Worm (Caenorhabditis elegans) whole organism, mixed stage, embryonic: ENCODE results near the gene F14D7.12.
"Not testable (repeated sequence)": the region's sequence is repeated elsewhere in the genome, so short reads cannot be mapped to it uniquely, and the experiment has no call there.

Experiments
- bed-3 ChIP-seq: fragments of 200-800 bp; sonication (Bioruptor generic); optimal IDR thresholded peaks from 3 replicates; lab custom pipeline; 2018; ENCODE audit warnings: mild to moderate bottlenecking, missing genetic modification characterization, moderate library complexity, missing compliant biosample characterization
- blmp-1 ChIP-seq: fragments of 150-350 bp; optimal IDR thresholded peaks from 2 replicates; lab custom pipeline; 2014; ENCODE audit warnings: missing biosample characterization, missing genetic modification characterization
- ceh-43 ChIP-seq: fragments of 200-800 bp; sonication (Bioruptor generic); optimal IDR thresholded peaks from 2 replicates; lab custom pipeline; 2018; ENCODE audit warnings: mild to moderate bottlenecking, missing genetic modification characterization, moderate library complexity, missing compliant biosample characterization
- ceh-83 ChIP-seq: fragments of 200-800 bp; sonication (Bioruptor generic); optimal IDR thresholded peaks from 2 replicates; lab custom pipeline; 2018; ENCODE audit warnings: mild to moderate bottlenecking, missing genetic modification characterization, missing compliant biosample characterization
- ces-1 ChIP-seq: fragments of 150-350 bp; optimal IDR thresholded peaks from 2 replicates; lab custom pipeline; 2014; ENCODE audit warnings: missing biosample characterization, missing genetic modification reagents, missing genetic modification characterization
- cnd-1 ChIP-seq: fragments of 200-800 bp; sonication (Bioruptor generic); optimal IDR thresholded peaks from 2 replicates; lab custom pipeline; 2018; ENCODE audit warnings: mild to moderate bottlenecking, missing genetic modification characterization, missing compliant biosample characterization
- elt-1 ChIP-seq: sonication (generic microtip); optimal IDR thresholded peaks from 2 replicates; lab custom pipeline; 2017; ENCODE audit warnings: missing genetic modification characterization, mild to moderate bottlenecking, missing compliant biosample characterization, antibody characterized with exemption, moderate library complexity, borderline replicate concordance; ENCODE audit not compliant: insufficient read depth
- elt-3 ChIP-seq: fragments of 150-350 bp; optimal IDR thresholded peaks from 2 replicates; lab custom pipeline; 2014; ENCODE audit warnings: missing biosample characterization, missing genetic modification characterization
- flh-1 ChIP-seq: fragments of 200-800 bp; sonication (Bioruptor generic); optimal IDR thresholded peaks from 2 replicates; lab custom pipeline; 2018; ENCODE audit warnings: mild to moderate bottlenecking, missing genetic modification characterization, moderate library complexity, missing compliant biosample characterization
- ham-2 ChIP-seq: fragments of 200-800 bp; sonication (Bioruptor generic); optimal IDR thresholded peaks from 2 replicates; lab custom pipeline; 2018; ENCODE audit warnings: mild to moderate bottlenecking, missing genetic modification characterization, missing compliant biosample characterization
- lin-13 ChIP-seq: fragments of 150-350 bp; optimal IDR thresholded peaks from 2 replicates; lab custom pipeline; 2014; ENCODE audit warnings: missing biosample characterization, missing genetic modification characterization
- lin-32 ChIP-seq: fragments of 200-800 bp; sonication (Bioruptor generic); optimal IDR thresholded peaks from 2 replicates; lab custom pipeline; 2018; ENCODE audit warnings: mild to moderate bottlenecking, missing genetic modification characterization, missing compliant biosample characterization
- lsy-2 ChIP-seq: fragments of 150-350 bp; optimal IDR thresholded peaks from 2 replicates; lab custom pipeline; 2014; ENCODE audit warnings: missing biosample characterization, missing genetic modification characterization
- mab-5 ChIP-seq: fragments of 150-350 bp; optimal IDR thresholded peaks from 2 replicates; lab custom pipeline; 2014; ENCODE audit warnings: missing biosample characterization, missing genetic modification characterization
- mls-2 ChIP-seq: sonication (generic microtip); optimal IDR thresholded peaks from 2 replicates; lab custom pipeline; 2016; ENCODE audit warnings: mild to moderate bottlenecking, missing genetic modification characterization, moderate library complexity, missing compliant biosample characterization
- nhr-12 ChIP-seq: fragments of 150-350 bp; optimal IDR thresholded peaks from 2 replicates; lab custom pipeline; 2014; ENCODE audit warnings: missing biosample characterization, missing genetic modification characterization
- nhr-237 ChIP-seq: fragments of 150-350 bp; optimal IDR thresholded peaks from 2 replicates; lab custom pipeline; 2014; ENCODE audit warnings: missing biosample characterization, missing genetic modification characterization
- nhr-28 ChIP-seq: fragments of 150-350 bp; optimal IDR thresholded peaks from 2 replicates; lab custom pipeline; 2014; ENCODE audit warnings: missing biosample characterization, missing genetic modification characterization
- nhr-76 ChIP-seq: sonication (generic microtip); optimal IDR thresholded peaks from 2 replicates; lab custom pipeline; 2017; ENCODE audit warnings: missing biosample characterization, missing genetic modification characterization
- pha-4 ChIP-seq: fragments of 150-350 bp; optimal IDR thresholded peaks from 2 replicates; lab custom pipeline; 2018; ENCODE audit warnings: missing biosample characterization, missing genetic modification reagents, missing genetic modification characterization
- sem-2 ChIP-seq: fragments of 200-800 bp; sonication (Bioruptor generic); optimal IDR thresholded peaks from 2 replicates; lab custom pipeline; 2018; ENCODE audit warnings: mild to moderate bottlenecking, missing genetic modification characterization, missing compliant biosample characterization
- snpc-4 ChIP-seq: fragments of 150-350 bp; optimal IDR thresholded peaks from 2 replicates; lab custom pipeline; 2014; ENCODE audit warnings: missing biosample characterization, missing genetic modification characterization
- sptf-1 ChIP-seq: sonication (generic microtip); optimal IDR thresholded peaks from 2 replicates; lab custom pipeline; 2017; ENCODE audit warnings: mild to moderate bottlenecking, missing genetic modification characterization, moderate library complexity, missing compliant biosample characterization
- tbx-8 ChIP-seq: fragments of 200-800 bp; sonication (Bioruptor generic); optimal IDR thresholded peaks from 2 replicates; lab custom pipeline; 2018; ENCODE audit warnings: mild to moderate bottlenecking, missing genetic modification characterization, moderate library complexity, missing compliant biosample characterization
- unc-120 ChIP-seq: sonication (generic microtip); optimal IDR thresholded peaks from 2 replicates; lab custom pipeline; 2017; ENCODE audit warnings: missing genetic modification characterization, missing compliant biosample characterization; ENCODE audit not compliant: poor library complexity, severe bottlenecking
- unc-39 ChIP-seq: fragments of 150-350 bp; optimal IDR thresholded peaks from 2 replicates; lab custom pipeline; 2014; ENCODE audit warnings: missing biosample characterization, missing genetic modification characterization
- unc-62 ChIP-seq: fragments of 150-350 bp; optimal IDR thresholded peaks from 2 replicates; lab custom pipeline; 2014; ENCODE audit warnings: missing biosample characterization, missing genetic modification reagents, missing genetic modification characterization
- zip-8 ChIP-seq: fragments of 150-350 bp; optimal IDR thresholded peaks from 2 replicates; lab custom pipeline; 2014; ENCODE audit warnings: missing biosample characterization, missing genetic modification characterization
- ztf-11 ChIP-seq: fragments of 150-350 bp; optimal IDR thresholded peaks from 2 replicates; lab custom pipeline; 2014; ENCODE audit warnings: missing biosample characterization, missing genetic modification characterization

Gene F14D7.12

ce11 chrV:14301076-14301475 is 1.3 kb downstream of the F14D7.12 start, which contains the start of gene F14D7.6:
TSS of gene F14D7.6 (plus strand) at chrV:14301413.
- no peak for TF ChIP-seq mab-5 (tag; lab: Kevin White, UChicago)
- TF ChIP-seq sem-2 (GFP tag; lab: Kevin White, UChicago), result no peak
- TF ChIP-seq ztf-11 (tag; lab: Kevin White, UChicago), result no peak
- TF ChIP-seq elt-3 (tag; lab: Kevin White, UChicago), result no peak
- TF ChIP-seq blmp-1 (tag; lab: Kevin White, UChicago), result no peak
- TF ChIP-seq cnd-1 (tag; lab: Kevin White, UChicago), result no peak
- no peak for TF ChIP-seq pha-4 (tag; lab: Kevin White, UChicago)
- no peak for TF ChIP-seq ham-2
- TF ChIP-seq bed-3 (GFP tag; lab: Kevin White, UChicago), result no peak
- TF ChIP-seq unc-120 (tag; lab: Kevin White, UChicago), result no peak
- TF ChIP-seq ceh-43 (GFP tag; lab: Kevin White, UChicago), result no peak
- no peak for TF ChIP-seq nhr-237 (tag; lab: Kevin White, UChicago)
- TF ChIP-seq snpc-4, result no peak
- no peak for TF ChIP-seq flh-1 (GFP tag; lab: Kevin White, UChicago)
- no peak for TF ChIP-seq sptf-1 (tag; lab: Kevin White, UChicago)
- TF ChIP-seq lin-13 (tag; lab: Kevin White, UChicago), result no peak
- TF ChIP-seq unc-39 (tag; lab: Kevin White, UChicago), result no peak
- no peak for TF ChIP-seq nhr-76 (tag; lab: Kevin White, UChicago)
- TF ChIP-seq nhr-28 (tag; lab: Kevin White, UChicago), result no peak

DNA sequence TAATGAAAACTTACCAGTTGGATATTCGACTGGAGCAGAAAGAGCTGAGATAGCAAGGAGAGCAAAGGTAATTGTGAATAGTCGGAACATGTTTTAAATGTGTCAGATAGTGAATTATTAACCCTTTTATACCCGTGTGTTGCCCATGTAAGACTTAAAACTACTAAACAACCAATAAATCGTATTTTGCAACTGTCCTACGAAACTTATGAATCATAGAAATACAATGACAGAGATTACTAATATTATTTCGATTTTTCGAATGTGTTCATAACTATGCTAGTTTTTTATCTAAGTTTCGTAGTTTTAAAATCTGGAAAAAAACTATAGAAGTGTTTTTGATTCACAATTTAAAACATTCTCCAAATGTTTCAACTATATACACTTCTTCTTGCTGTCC is 7.0 kb downstream of the F14D7.12 start, which contains the start of gene spig-4:
Gene spig-4 (minus strand): TSS at position 101 of the 400 bp plus-strand sequence.
- TF ChIP-seq elt-1 (tag; lab: Kevin White, UChicago); nhr-28 (tag; lab: Kevin White, UChicago); unc-62 (GFP tag; lab: Kevin White, UChicago): not testable (repeated sequence)
- TF ChIP-seq, all 35 proteins: peak for 0; not testable (repeated sequence) for 35

- not testable (repeated sequence) for TF ChIP-seq zip-8 (tag; lab: Kevin White, UChicago); unc-62 (GFP tag; lab: Kevin White, UChicago); lin-32 (GFP tag; lab: Kevin White, UChicago)
Observed at ce11 chrV:14308164-14308563, 8.3 kb downstream of the F14D7.12 start, which contains the start of gene spig-5. TSS of gene spig-5 (plus strand) at chrV:14308464.

DNA sequence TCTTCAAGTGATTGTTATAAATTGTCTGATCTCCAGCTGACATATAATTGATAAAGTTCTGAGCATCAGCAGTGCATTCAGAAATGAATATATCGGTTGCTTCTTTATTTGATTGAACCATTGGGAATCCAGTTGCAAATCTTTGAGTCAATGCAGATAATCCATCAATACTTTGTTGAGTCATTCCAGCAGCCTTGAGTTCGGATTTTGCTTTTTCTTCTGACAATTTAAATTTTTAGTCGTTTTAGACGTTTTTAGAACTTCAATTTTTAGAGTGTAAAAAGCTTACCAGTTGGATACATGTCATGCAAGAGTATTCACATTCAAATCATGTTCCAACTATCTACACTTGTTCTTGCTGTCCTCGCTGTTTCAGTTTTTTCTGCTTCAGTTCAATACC is 9.8 kb downstream of the F14D7.12 start, which contains the start of gene F14D7.14:
Gene F14D7.14 (plus strand): TSS at position 301 of the 400 bp plus-strand sequence.
- not testable (repeated sequence) for TF ChIP-seq nhr-12 (tag; lab: Kevin White, UChicago); mls-2 (tag; lab: Kevin White, UChicago); ceh-43 (GFP tag; lab: Kevin White, UChicago)

DNA sequence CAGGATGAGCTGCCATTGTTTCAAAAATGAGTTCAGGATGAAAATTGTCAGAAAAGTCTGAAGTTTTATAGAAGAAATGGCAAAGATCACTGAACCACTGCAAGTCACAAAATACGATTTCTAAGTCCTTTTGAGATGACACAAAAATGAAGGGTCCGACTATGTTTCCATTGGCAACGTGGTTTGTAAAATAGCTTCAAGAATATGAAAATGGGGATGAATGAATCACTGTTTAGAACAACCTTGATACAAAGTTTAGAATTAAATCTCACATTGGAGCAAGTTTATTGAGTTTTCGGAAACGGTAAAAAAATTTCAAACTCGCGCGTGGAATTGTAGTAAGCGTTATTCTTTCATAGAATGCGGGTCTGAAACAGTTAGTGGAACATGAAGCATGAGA is 11.3 kb downstream of the F14D7.12 start, which contains the start of gene ddn-3:
Gene ddn-3 (minus strand): TSS at position 101 of the 400 bp plus-strand sequence.
- TF ChIP-seq blmp-1 (tag; lab: Kevin White, UChicago) (no peak), elt-3 (tag; lab: Kevin White, UChicago) (no peak), ces-1 (no peak), flh-1 (GFP tag; lab: Kevin White, UChicago) (no peak), tbx-8 (GFP tag; lab: Kevin White, UChicago) (no peak), ceh-83 (GFP tag; lab: Kevin White, UChicago) (no peak), sem-2 (GFP tag; lab: Kevin White, UChicago) (no peak), unc-120 (tag; lab: Kevin White, UChicago) (no peak), unc-39 (tag; lab: Kevin White, UChicago) (no peak)

DNA sequence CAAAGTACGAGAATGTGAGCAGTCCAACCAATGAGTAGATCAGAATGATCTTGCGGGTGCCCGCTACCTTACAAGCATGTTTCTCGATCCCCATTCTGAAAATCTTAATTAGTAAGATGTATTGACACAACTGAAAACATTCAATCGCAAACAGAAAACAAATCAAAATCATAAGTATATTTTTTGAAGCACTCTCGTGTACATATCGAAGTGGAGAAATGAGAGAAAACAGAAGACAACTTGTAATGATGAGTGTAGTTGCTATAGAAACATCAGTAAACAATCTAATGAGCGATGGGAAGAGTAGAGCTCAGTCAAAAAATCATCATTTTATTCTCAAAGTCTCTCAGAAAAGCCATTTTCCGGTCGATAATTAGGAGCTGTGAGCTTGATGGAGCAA is 12.9 kb downstream of the F14D7.12 start, which contains the start of gene F14D7.8:
Gene F14D7.8 (minus strand): TSS at position 101 of the 400 bp plus-strand sequence.
- TF ChIP-seq lsy-2, result no peak
- TF ChIP-seq bed-3 (GFP tag; lab: Kevin White, UChicago), result no peak
- TF ChIP-seq flh-1 (GFP tag; lab: Kevin White, UChicago), result no peak
- no peak for TF ChIP-seq nhr-28 (tag; lab: Kevin White, UChicago)
